Fruit fly (Drosophila melanogaster): ENCODE measurements around the gene CG3294.

The CG3294 gene

DNA sequence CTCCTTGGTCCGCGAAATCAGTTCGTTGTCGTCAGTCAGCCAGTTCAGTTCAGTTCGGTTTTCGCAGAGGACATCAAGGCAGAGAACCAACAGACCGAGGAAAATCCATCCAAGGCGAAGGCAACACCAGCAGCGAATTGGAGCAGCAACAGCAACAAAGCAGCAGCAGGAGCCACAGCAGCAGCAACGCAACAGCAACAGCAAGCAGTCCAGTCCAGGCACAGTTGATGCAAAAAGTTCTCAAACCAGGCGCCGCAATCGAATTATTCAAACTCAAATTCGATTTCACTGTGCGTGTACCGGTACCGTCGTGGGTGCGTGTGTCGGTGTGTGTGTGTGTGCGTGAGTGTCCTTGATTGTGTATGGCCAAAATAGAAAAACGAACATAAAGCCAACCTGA, 27.4 kb downstream of the CG3294 start, which contains the start of gene CG15628:
CG15628 (plus strand) TSS at position 18 of the 400 bp plus-strand sequence.
- TF ChIP-seq EcR (GFP tag; optimal IDR thresholded peaks at IDR 0.05) (no peak), D1 (tag; optimal IDR thresholded peaks at IDR 0.05) (no peak), Snoo (tag; optimal IDR thresholded peaks at IDR 0.05) (no peak), CG15710 (tag; optimal IDR thresholded peaks at IDR 0.05) (no peak), Pif1A (GFP tag; optimal IDR thresholded peaks at IDR 0.05) (no peak), gl (tag; optimal IDR thresholded peaks at IDR 0.05) (no peak), CG4496 (GFP tag; IDR thresholded peaks at IDR 0.05) (no peak), Ets98B (GFP tag; IDR thresholded peaks at IDR 0.05) (no peak), fd96Ca (GFP tag; IDR thresholded peaks at IDR 0.05) (no peak), CG10348 (GFP tag; IDR thresholded peaks at IDR 0.05) (no peak), CG17806 (tag; optimal IDR thresholded peaks at IDR 0.05) (no peak), CG14655 (GFP tag; optimal IDR thresholded peaks at IDR 0.05) (no peak), CG32121 (GFP tag; IDR thresholded peaks at IDR 0.05) (no peak), CG12605 (GFP tag; IDR thresholded peaks at IDR 0.05) (no peak), CG13204 (GFP tag; optimal IDR thresholded peaks at IDR 0.05) (no peak), rn (GFP tag; IDR thresholded peaks at IDR 0.05) (no peak)

DNA sequence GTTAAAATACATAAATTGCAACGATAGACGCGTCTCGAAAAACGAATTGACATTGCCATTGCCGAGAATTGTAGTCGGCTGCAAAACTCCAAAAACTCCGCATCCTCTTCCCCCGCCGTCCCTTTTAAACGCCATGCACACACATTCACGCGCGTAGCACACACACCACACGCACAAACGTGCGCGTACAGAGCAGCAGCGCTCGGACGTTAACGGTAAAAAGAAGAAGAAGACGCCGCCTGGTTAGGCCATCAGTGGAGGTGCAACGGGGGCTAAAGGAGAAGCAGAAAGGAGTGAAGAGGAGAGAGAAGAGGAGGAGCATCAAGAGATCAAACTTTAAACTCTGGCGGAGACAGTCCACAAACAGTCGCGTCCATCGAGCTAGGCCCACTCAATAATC, 27.9 kb downstream of the CG3294 start:
- TF ChIP-seq Ets98B (GFP tag; IDR thresholded peaks at IDR 0.05) (no peak), CG4496 (GFP tag; IDR thresholded peaks at IDR 0.05) (0 out of 3 replicates have a peak, but pooled peaks have one; percentile 14), CG13204 (GFP tag; optimal IDR thresholded peaks at IDR 0.05) (peak; percentile 76)

DNA sequence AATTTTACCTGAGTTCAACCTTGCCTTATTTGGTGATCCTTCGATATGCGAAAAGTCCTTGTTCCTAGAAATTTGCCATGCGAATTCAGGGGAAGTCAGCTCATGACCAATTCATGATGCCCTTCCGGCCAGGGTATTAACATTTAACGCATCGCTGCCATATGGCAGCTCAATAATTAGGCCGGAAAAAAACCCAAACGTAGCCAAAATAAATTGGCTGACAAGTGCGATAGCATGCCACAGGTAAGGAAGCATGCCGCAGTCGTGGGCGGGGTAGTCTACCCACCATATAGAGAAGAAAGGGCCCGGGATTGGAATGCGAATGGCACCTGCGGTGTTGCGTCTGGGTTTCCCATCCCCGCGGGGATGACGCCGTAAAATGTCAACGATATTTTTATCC, 29.4 kb downstream of the CG3294 start:
- TF ChIP-seq fd96Ca (GFP tag; IDR thresholded peaks at IDR 0.05) = no peak
- TF ChIP-seq CG9948 (tag; optimal IDR thresholded peaks at IDR 0.05) = no peak
- no peak for TF ChIP-seq CG17806 (tag; optimal IDR thresholded peaks at IDR 0.05)
- no peak for TF ChIP-seq rn (GFP tag; IDR thresholded peaks at IDR 0.05)
- no peak for TF ChIP-seq CG10348 (GFP tag; IDR thresholded peaks at IDR 0.05)
- no peak for TF ChIP-seq Pif1B (GFP tag; optimal IDR thresholded peaks at IDR 0.05)
- TF ChIP-seq CG12605 (GFP tag; IDR thresholded peaks at IDR 0.05) = no peak
- no peak for TF ChIP-seq CG4496 (GFP tag; IDR thresholded peaks at IDR 0.05)
- TF ChIP-seq CG8159 (tag; optimal IDR thresholded peaks at IDR 0.05) = no peak
- TF ChIP-seq D1 (tag; optimal IDR thresholded peaks at IDR 0.05) = no peak
- no peak for TF ChIP-seq gl (tag; optimal IDR thresholded peaks at IDR 0.05)
- TF ChIP-seq CG14655 (GFP tag; optimal IDR thresholded peaks at IDR 0.05) = no peak
- TF ChIP-seq CG32121 (GFP tag; IDR thresholded peaks at IDR 0.05) = no peak
- TF ChIP-seq CG15710 (tag; optimal IDR thresholded peaks at IDR 0.05) = no peak
- no peak for TF ChIP-seq Pif1A (GFP tag; optimal IDR thresholded peaks at IDR 0.05)
- TF ChIP-seq CG34367 (tag; optimal IDR thresholded peaks at IDR 0.05) = no peak
- TF ChIP-seq CG13204 (GFP tag; optimal IDR thresholded peaks at IDR 0.05) = no peak
- TF ChIP-seq EcR (GFP tag; optimal IDR thresholded peaks at IDR 0.05) = no peak
- TF ChIP-seq Snoo (tag; optimal IDR thresholded peaks at IDR 0.05) = no peak

DNA sequence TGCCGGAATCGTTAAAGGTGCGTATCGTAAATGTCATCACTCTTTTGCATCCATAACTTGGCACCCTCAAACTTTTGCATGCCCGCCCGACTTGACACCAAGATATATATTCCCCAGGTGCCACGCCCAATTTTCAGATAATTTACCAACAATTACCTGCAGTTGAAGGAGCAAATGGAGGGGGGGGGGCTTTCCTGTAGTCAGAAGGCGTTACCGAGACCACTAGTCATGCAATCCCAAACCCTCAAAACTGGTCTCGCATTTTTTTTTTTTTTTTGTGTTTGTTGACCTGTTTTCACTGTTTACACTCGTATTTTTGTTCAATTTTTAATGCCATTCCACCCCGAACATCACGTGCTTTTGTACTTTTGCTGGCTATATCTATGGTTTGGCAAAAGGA, 31.3 kb downstream of the CG3294 start:
- TF ChIP-seq CG32121 (GFP tag; IDR thresholded peaks at IDR 0.05) (no peak), D1 (tag; optimal IDR thresholded peaks at IDR 0.05) (no peak), EcR (GFP tag; optimal IDR thresholded peaks at IDR 0.05) (peak; percentile 21)

DNA sequence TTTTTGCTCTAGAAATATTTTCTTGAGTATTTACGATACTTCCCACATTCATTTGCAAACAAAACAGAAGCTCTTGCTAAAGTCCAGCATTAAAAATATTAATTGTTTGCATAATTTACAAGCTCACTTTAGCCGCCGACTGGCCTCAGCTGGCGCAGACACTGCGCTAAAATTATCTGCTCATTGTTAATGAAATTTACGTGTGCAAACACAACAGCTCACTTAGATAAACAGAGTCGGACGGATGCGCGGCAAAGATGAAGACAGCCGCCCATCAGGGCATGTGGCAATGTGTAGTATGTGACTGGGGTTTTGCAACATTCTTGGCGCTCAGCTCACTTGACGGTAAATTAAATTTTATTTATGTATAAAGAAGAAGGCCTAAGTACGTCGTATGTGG, 34.7 kb downstream of the CG3294 start:
- no peak for TF ChIP-seq CG34367 (tag; optimal IDR thresholded peaks at IDR 0.05)
- TF ChIP-seq CG32121 (GFP tag; IDR thresholded peaks at IDR 0.05) = no peak
- TF ChIP-seq gl (tag; optimal IDR thresholded peaks at IDR 0.05) = no peak
- TF ChIP-seq CG14655 (GFP tag; optimal IDR thresholded peaks at IDR 0.05) = no peak
- TF ChIP-seq Pif1A (GFP tag; optimal IDR thresholded peaks at IDR 0.05) = no peak
- no peak for TF ChIP-seq CG8301 (tag; optimal IDR thresholded peaks at IDR 0.05)
- no peak for TF ChIP-seq CG10348 (GFP tag; IDR thresholded peaks at IDR 0.05)
- TF ChIP-seq CG8159 (tag; optimal IDR thresholded peaks at IDR 0.05) = no peak
- no peak for TF ChIP-seq CG4496 (GFP tag; IDR thresholded peaks at IDR 0.05)
- no peak for TF ChIP-seq Snoo (tag; optimal IDR thresholded peaks at IDR 0.05)
- no peak for TF ChIP-seq D1 (tag; optimal IDR thresholded peaks at IDR 0.05)
- TF ChIP-seq fd96Ca (GFP tag; IDR thresholded peaks at IDR 0.05) = no peak
- TF ChIP-seq Pif1B (GFP tag; optimal IDR thresholded peaks at IDR 0.05) = no peak
- TF ChIP-seq rn (GFP tag; IDR thresholded peaks at IDR 0.05) = no peak
- TF ChIP-seq CG9948 (tag; optimal IDR thresholded peaks at IDR 0.05) = no peak
- TF ChIP-seq Ets98B (GFP tag; IDR thresholded peaks at IDR 0.05) = no peak
- TF ChIP-seq CG17806 (tag; optimal IDR thresholded peaks at IDR 0.05) = no peak
- TF ChIP-seq CG15710 (tag; optimal IDR thresholded peaks at IDR 0.05) = no peak
- TF ChIP-seq CG12605 (GFP tag; IDR thresholded peaks at IDR 0.05) = no peak

- TF ChIP-seq EcR (GFP tag; optimal IDR thresholded peaks at IDR 0.05) = peak; percentile 30
- no peak for TF ChIP-seq Ets98B (GFP tag; IDR thresholded peaks at IDR 0.05)
- TF ChIP-seq Pif1B (GFP tag; optimal IDR thresholded peaks at IDR 0.05) = no peak
- TF ChIP-seq CG4496 (GFP tag; IDR thresholded peaks at IDR 0.05) = peak; percentile 25; the same call in 2 of the 3 replicates
- no peak for TF ChIP-seq CG12605 (GFP tag; IDR thresholded peaks at IDR 0.05)
- no peak for TF ChIP-seq CG14655 (GFP tag; optimal IDR thresholded peaks at IDR 0.05)
- no peak for TF ChIP-seq CG34367 (tag; optimal IDR thresholded peaks at IDR 0.05)
- TF ChIP-seq CG32121 (GFP tag; IDR thresholded peaks at IDR 0.05) = no peak
- TF ChIP-seq CG10348 (GFP tag; IDR thresholded peaks at IDR 0.05) = no peak
Measured at dm6 chr2L:4830490-4830889, 36.1 kb downstream of the CG3294 start, which contains the start of gene Fnta. Gene Fnta (minus strand): TSS chr2L:4830693.

Measured in whole organism, pupa.